Worm (Caenorhabditis elegans) whole organism, midembryonic: ENCODE results near the gene R03D7.15.

ENCODE experiments used
- flt-1 ChIP-seq: fragments of 200-800 bp; sonication (Bioruptor generic); IDR thresholded peaks from 2 replicates; pipeline ENCODE4 v1.3.6; 2022; ENCODE audit warnings: missing genetic modification characterization, missing compliant biosample characterization
- ref-1 ChIP-seq: fragments of 200-800 bp; sonication (Bioruptor generic); conservative IDR thresholded peaks from 2 replicates; pipeline ENCODE4 v1.3.6; 2022; ENCODE audit warnings: missing genetic modification reagents, missing genetic modification characterization, missing compliant biosample characterization

- TF ChIP-seq flt-1 (no peak), ref-1 (GFP tag; lab: Robert Waterston, UW) (no peak)
These were observed 43.0 kb upstream of the R03D7.15 start for ce11 chrII:10898998-10899397.
